Fruit fly (Drosophila melanogaster) Kc167 (cell line): ENCODE results near the gene Ced-12.

Experiments used
- Myc ChIP-seq: fragments of >200 bp; optimal IDR thresholded peaks from 2 replicates; lab custom pipeline; 2017; ENCODE audit warnings: missing external identifiers
- Sin3A ChIP-seq: fragments of >200 bp; optimal IDR thresholded peaks from 2 replicates; lab custom pipeline; 2018; ENCODE audit warnings: missing external identifiers
- h ChIP-seq: fragments of >200 bp; optimal IDR thresholded peaks from 3 replicates; lab custom pipeline; 2018; ENCODE audit warnings: missing external identifiers
- insv ChIP-seq: fragments of >200 bp; optimal IDR thresholded peaks from 3 replicates; lab custom pipeline; 2018; ENCODE audit warnings: missing external identifiers
- psq ChIP-seq: fragments of >200 bp; optimal IDR thresholded peaks from 2 replicates; lab custom pipeline; 2017; ENCODE audit warnings: missing external identifiers
- ttk ChIP-seq: sonication (Bioruptor generic); optimal IDR thresholded peaks from 2 replicates; lab custom pipeline; 2017; ENCODE audit warnings: missing external identifiers

The Ced-12 gene

dm6 chr2L:12108779-12109564 is 11.3 kb downstream of the Ced-12 start, which contains the start of the genes Rab6 and Phae1:
Gene Rab6 (minus strand): TSS chr2L:12109116.
Gene Phae1 (plus strand): TSS chr2L:12109417.
- TF ChIP-seq insv (no peak), h (lab: Kevin White, UChicago) (no peak), ttk (lab: Kevin White, UChicago) (no peak), psq (no peak), Sin3A (no peak), Myc (no peak)

DNA sequence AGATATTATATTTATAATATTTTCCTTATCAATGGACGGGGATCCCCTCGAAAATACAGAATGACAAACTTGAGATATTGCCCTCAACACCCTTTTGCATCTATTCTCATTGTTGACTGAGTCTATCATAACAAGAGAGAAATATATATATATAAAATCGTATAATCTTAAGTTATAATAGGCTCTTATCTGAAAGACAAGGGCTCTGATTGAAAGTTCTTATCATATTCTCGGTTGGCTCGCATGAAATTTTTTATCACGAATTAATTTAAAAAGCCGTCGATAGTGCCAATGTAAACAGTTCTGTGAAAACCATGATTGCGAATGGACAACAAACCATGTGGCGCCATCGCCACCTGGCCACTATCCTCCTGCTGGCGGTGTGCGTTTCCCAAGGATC is 13.2 kb downstream of the Ced-12 start, which contains the start of gene Phae2:
TSS of gene Phae2 (plus strand) at position 301 of the 400 bp plus-strand sequence.
- no peak for TF ChIP-seq ttk (lab: Kevin White, UChicago)
- TF ChIP-seq Sin3A, result no peak
- no peak for TF ChIP-seq insv
- no peak for TF ChIP-seq h (lab: Kevin White, UChicago)
- TF ChIP-seq psq, result no peak
- no peak for TF ChIP-seq Myc

dm6 chr2L:12112943-12113557 is 15.4 kb downstream of the Ced-12 start:
- TF ChIP-seq ttk (lab: Kevin White, UChicago) (no peak), Sin3A (no peak), Myc (no peak), insv (no peak), psq (no peak), h (lab: Kevin White, UChicago) (no peak)

dm6 chr2L:12114159-12114558 is 16.5 kb downstream of the Ced-12 start, which contains the start of gene CG17211:
Gene CG17211 (plus strand): TSS chr2L:12114360.
- TF ChIP-seq psq (no peak), insv (no peak), Sin3A (no peak), h (lab: Kevin White, UChicago) (no peak), Myc (no peak)

dm6 chr2L:12115809-12116208 is 18.2 kb downstream of the Ced-12 start:
- TF ChIP-seq Sin3A, result no peak
- no peak for TF ChIP-seq h (lab: Kevin White, UChicago)
- TF ChIP-seq ttk (lab: Kevin White, UChicago), result no peak
- no peak for TF ChIP-seq psq
- TF ChIP-seq insv, result no peak
- TF ChIP-seq Myc, result no peak

dm6 chr2L:12120000-12120399 is 22.4 kb downstream of the Ced-12 start:
- TF ChIP-seq h (lab: Kevin White, UChicago), result no peak
- no peak for TF ChIP-seq psq
- no peak for TF ChIP-seq Myc
- TF ChIP-seq insv, result no peak
- TF ChIP-seq Sin3A, result no peak
- no peak for TF ChIP-seq ttk (lab: Kevin White, UChicago)

DNA sequence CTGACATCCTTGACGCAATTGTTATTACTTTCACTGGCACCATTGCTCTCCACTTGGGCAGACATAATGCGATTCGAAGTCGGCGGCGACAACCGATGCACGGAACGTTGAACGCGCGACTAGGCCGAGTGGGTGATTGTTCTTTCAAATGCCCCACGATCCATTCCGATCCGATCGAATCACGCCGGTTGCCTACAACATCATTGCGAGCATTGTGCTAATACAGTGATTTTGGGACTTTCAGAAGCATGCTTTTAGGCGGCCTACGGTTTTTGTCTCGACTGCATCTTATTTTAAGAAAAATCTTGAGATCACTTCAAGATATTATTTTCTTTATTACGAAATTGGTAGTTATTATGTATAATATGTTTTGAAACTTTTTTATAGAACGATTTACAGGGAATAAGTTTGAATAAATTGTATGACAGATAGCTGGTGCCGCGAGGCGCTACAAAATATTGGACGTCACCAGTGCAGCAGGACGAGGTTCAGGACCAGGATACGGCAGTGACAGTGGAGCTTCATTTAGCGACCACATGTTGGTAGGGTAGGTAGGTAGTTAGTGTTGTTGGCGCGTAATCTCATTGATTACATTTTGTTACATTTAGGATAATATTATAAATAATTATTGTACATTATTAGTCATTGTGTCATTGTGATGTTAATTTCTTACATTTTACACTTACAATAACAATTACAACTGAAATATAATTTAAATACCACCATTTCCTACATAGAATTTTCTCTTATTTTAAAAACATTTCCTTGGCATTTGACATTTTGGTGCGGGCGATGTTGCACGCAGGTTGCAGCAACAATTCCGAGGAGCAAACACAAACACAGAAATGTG is 35.9 kb downstream of the Ced-12 start, which contains the start of gene rho-6:
TSS of gene rho-6 (minus strand) at position 137 of the 850 bp plus-strand sequence.
- TF ChIP-seq psq (no peak), Myc (no peak), insv (no peak), h (lab: Kevin White, UChicago) (no peak), ttk (lab: Kevin White, UChicago) (no peak), Sin3A (no peak)

- TF ChIP-seq Myc (no peak), insv (no peak), psq (no peak), Sin3A (no peak), h (lab: Kevin White, UChicago) (no peak), ttk (lab: Kevin White, UChicago) (no peak)
Observed at dm6 chr2L:12134125-12134378, 36.4 kb downstream of the Ced-12 start.

- TF ChIP-seq h (lab: Kevin White, UChicago) (no peak), Sin3A (no peak), ttk (lab: Kevin White, UChicago) (no peak), insv (no peak), Myc (no peak), psq (no peak)
Observed at dm6 chr2L:12137708-12138107, 40.1 kb downstream of the Ced-12 start, which contains the start of gene Gr33a. Gene Gr33a (plus strand): TSS chr2L:12138008.

- TF ChIP-seq psq (no peak), Sin3A (no peak), ttk (lab: Kevin White, UChicago) (no peak), Myc (no peak), h (lab: Kevin White, UChicago) (no peak), insv (no peak)
Observed at dm6 chr2L:12142439-12142838, 44.8 kb downstream of the Ced-12 start, which contains the start of gene CG31760. Gene CG31760 (plus strand): TSS chr2L:12142780.
